Worm (Caenorhabditis elegans): ENCODE measurements around the gene W02A2.5.

W02A2.5 gene

DNA sequence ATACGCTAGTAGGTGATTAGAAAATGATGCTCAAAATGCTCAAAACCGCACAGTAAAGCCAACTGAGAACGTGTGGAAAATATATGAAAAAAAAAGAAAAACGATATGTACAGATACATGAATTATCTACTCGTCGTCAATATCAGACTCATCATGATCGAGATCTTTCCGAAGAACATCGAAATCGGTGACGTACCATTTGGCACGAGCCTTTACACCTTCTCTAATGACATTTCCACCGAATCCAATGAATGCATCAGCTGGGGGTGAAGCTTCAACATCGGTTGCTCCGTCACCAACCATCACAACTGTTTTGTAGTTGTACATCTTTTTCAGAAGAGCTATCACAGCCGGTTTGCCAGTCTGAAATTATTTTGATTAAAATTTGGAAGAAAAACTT lies 46.6 kb downstream of the W02A2.5 start:
- TF ChIP-seq fkh-10 (GFP tag; optimal IDR thresholded peaks at IDR 0.05) (no peak), unc-86 (tag; optimal IDR thresholded peaks at IDR 0.05) (no peak), pag-3 (tag; optimal IDR thresholded peaks at IDR 0.05; ENCODE audit: borderline replicate concordance) (no peak), mec-3 (tag; optimal IDR thresholded peaks at IDR 0.05; ENCODE audit: borderline replicate concordance) (no peak), ceh-24 (tag; optimal IDR thresholded peaks at IDR 0.05) (no peak), sox-2 (GFP tag; IDR thresholded peaks at IDR 0.05) (no peak), hlh-8 (tag; optimal IDR thresholded peaks at IDR 0.05) (no peak), hlh-13 (GFP tag; optimal IDR thresholded peaks at IDR 0.05) (no peak), odd-2 (tag; optimal IDR thresholded peaks at IDR 0.05) (no peak), unc-55 (GFP tag; optimal IDR thresholded peaks at IDR 0.05) (no peak), dve-1 (tag; optimal IDR thresholded peaks at IDR 0.05) (no peak), unc-42 (tag; optimal IDR thresholded peaks at IDR 0.05) (no peak), pha-4 (tag; optimal IDR thresholded peaks at IDR 0.05) (no peak), lim-6 (tag; optimal IDR thresholded peaks at IDR 0.05) (no peak), madf-2 (tag; optimal IDR thresholded peaks at IDR 0.05) (no peak), sox-4 (tag; optimal IDR thresholded peaks at IDR 0.05) (no peak), che-1 (tag; optimal IDR thresholded peaks at IDR 0.05) (no peak), pat-9 (tag; optimal IDR thresholded peaks at IDR 0.05) (no peak), ceh-2 (tag; optimal IDR thresholded peaks at IDR 0.05) (no peak), C38D4.7 (GFP tag; optimal IDR thresholded peaks at IDR 0.05) (no peak)

DNA sequence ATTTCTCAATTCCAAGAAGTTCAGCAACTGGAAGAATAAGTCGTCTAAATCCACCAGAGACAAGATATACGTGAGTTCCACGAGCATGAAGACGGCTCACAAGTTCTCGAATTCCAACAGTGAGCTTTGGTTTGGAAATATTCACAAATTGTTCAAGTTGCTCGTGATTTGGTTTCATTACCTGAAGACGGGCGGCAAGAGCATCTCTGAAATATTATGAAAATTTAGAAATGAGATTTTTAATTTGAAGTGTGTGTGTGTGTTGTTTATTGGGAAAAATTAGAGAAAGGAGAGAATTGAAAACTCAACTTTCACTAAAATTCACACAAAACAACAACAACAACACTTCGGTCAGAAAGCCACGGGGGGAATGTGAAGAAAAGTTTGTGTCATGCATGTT lies 48.1 kb downstream of the W02A2.5 start:
- TF ChIP-seq syd-9 (tag; optimal IDR thresholded peaks at IDR 0.05) (no peak), ceh-9 (tag; optimal IDR thresholded peaks at IDR 0.05) (no peak), pros-1 (tag; optimal IDR thresholded peaks at IDR 0.05) (no peak), dve-1 (tag; optimal IDR thresholded peaks at IDR 0.05) (no peak), pag-3 (tag; optimal IDR thresholded peaks at IDR 0.05; ENCODE audit: borderline replicate concordance) (no peak), gmeb-2 (tag; optimal IDR thresholded peaks at IDR 0.05) (no peak), pha-2 (tag; optimal IDR thresholded peaks at IDR 0.05) (no peak), unc-55 (GFP tag; optimal IDR thresholded peaks at IDR 0.05) (no peak), pqm-1 (tag; optimal IDR thresholded peaks at IDR 0.05) (no peak), ztf-16 (tag; optimal IDR thresholded peaks at IDR 0.05) (no peak), fkh-10 (GFP tag; optimal IDR thresholded peaks at IDR 0.05) (no peak), ceh-24 (tag; optimal IDR thresholded peaks at IDR 0.05) (no peak), pat-9 (tag; optimal IDR thresholded peaks at IDR 0.05) (no peak), elt-4 (tag; optimal IDR thresholded peaks at IDR 0.05) (no peak), ceh-18 (tag; optimal IDR thresholded peaks at IDR 0.05) (no peak)

DNA sequence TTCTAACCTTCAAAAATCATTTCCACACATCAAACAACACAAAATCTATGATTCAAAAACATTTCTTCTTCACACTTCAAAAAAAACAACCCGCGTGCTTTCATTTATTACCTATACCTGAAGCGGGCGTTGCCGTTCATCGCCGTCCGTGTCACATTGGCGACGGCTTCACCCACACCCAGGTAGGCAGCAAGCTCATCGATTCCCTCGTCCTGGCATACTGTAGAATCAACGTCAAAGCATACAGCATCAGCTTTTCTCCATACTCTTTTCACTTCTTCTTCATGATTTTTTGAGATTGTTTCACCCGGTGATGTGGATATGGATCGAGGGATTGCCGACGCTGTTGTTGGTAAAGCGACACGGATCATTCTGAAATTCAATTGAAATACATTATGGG lies 49.6 kb downstream of the W02A2.5 start:
- no peak for TF ChIP-seq nhr-232 (tag; optimal IDR thresholded peaks at IDR 0.05)
- no peak for TF ChIP-seq unc-55 (GFP tag; optimal IDR thresholded peaks at IDR 0.05)
- TF ChIP-seq odd-2 (tag; optimal IDR thresholded peaks at IDR 0.05), result no peak
- TF ChIP-seq ceh-30 (tag; optimal IDR thresholded peaks at IDR 0.05), result no peak
- TF ChIP-seq ceh-22 (tag; optimal IDR thresholded peaks at IDR 0.05), result no peak
- TF ChIP-seq fax-1 (tag; optimal IDR thresholded peaks at IDR 0.05), result no peak

DNA sequence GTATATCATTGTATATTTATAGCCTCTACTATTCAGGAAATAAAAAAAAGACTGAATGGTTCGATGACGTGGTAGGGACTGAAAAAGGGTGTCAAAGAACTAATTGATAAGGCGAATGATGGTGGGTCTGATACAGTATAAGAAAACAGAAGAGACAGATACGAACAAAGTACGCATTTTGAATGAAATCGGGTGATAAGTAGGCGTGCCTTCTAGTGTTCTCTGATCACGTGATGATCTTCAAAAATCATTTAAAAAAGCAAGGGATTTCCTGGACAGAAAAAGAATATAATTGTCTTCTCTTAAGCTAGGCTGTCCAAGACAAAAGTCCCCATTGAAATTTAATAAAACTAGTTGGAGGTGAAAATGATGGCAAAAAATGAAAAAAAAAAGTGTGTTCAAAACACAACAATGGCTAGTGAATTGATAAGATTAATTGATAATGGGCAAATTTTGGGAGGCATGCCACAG lies 50.6 kb downstream of the W02A2.5 start:
- no peak for TF ChIP-seq ceh-45 (GFP tag; IDR thresholded peaks at IDR 0.05)
- TF ChIP-seq hlh-30 (tag; optimal IDR thresholded peaks at IDR 0.05; ENCODE audit: insufficient read depth), result peak; percentile 3
- peak; percentile 22 for TF ChIP-seq dve-1 (tag; optimal IDR thresholded peaks at IDR 0.05)
- peak; percentile 58 for TF ChIP-seq elt-2 (tag; optimal IDR thresholded peaks at IDR 0.05)
- TF ChIP-seq ceh-9 (tag; optimal IDR thresholded peaks at IDR 0.05), result no peak

All from whole organism, late embryonic.